Worm (Caenorhabditis elegans) whole organism, L1 larva: ENCODE measurements around the gene nuaf-3.
A peak's percentile ranks its signal among the peaks of the same experiment; 100 is the strongest.

Source experiments
- C16A3.4 ChIP-seq: fragments of 150-350 bp; optimal IDR thresholded peaks from 2 replicates; lab custom pipeline; 2014; ENCODE audit warnings: missing biosample characterization, missing genetic modification characterization
- C34B4.2 ChIP-seq: sonication (generic microtip); optimal IDR thresholded peaks from 2 replicates; lab custom pipeline; 2017; ENCODE audit warnings: mild to moderate bottlenecking, missing genetic modification characterization, missing compliant biosample characterization
- Y116A8C.19 ChIP-seq: sonication (generic microtip); optimal IDR thresholded peaks from 2 replicates; lab custom pipeline; 2016; ENCODE audit warnings: missing compliant biosample characterization, missing genetic modification characterization, borderline replicate concordance
- alr-1 ChIP-seq: fragments of 200-800 bp; sonication (Bioruptor generic); optimal IDR thresholded peaks from 2 replicates; lab custom pipeline; 2018; ENCODE audit warnings: borderline replicate concordance, mild to moderate bottlenecking, missing genetic modification characterization, missing compliant biosample characterization
- aly-2 ChIP-seq: fragments of 150-350 bp; optimal IDR thresholded peaks from 2 replicates; lab custom pipeline; 2014; ENCODE audit warnings: missing biosample characterization, missing genetic modification characterization
- ama-1 ChIP-seq: fragments of 150-350 bp; optimal IDR thresholded peaks from 2 replicates; lab custom pipeline; 2014
- ceh-63 ChIP-seq: fragments of 200-800 bp; sonication (Bioruptor generic); optimal IDR thresholded peaks from 2 replicates; lab custom pipeline; 2018; ENCODE audit warnings: mild to moderate bottlenecking, missing genetic modification characterization, missing compliant biosample characterization
- ceh-88 ChIP-seq: fragments of 200-800 bp; sonication (Bioruptor generic); IDR thresholded peaks from 2 replicates; pipeline ENCODE4 v1.3.6; 2022; ENCODE audit warnings: missing genetic modification characterization, missing compliant biosample characterization
- ceh-90 ChIP-seq: sonication (generic microtip); optimal IDR thresholded peaks from 2 replicates; lab custom pipeline; 2016; ENCODE audit warnings: missing genetic modification characterization, missing compliant biosample characterization
- dpl-1 ChIP-seq, 3 experiments: fragments of 150-350 bp in 2 of 3; sonication (generic microtip) in 1 of 3; optimal IDR thresholded peaks; 2 replicates each; lab custom pipeline; 2014 to 2017; ENCODE audit warnings: missing biosample characterization in 3 of 3, missing genetic modification characterization in 3 of 3, missing genetic modification reagents in 3 of 3
- dsc-1 ChIP-seq: sonication (generic microtip); optimal IDR thresholded peaks from 2 replicates; lab custom pipeline; 2016; ENCODE audit warnings: mild to moderate bottlenecking, missing genetic modification characterization, missing compliant biosample characterization
- efl-1 ChIP-seq, 4 experiments: fragments of 150-350 bp; optimal IDR thresholded peaks in 3 of 4; peaks in 1 of 4; 1 replicate in 1 of 4; 2 replicates in 3 of 4; lab custom pipeline; 2014; ENCODE audit warnings: missing biosample characterization in 2 of 4, missing genetic modification characterization in 2 of 4, missing genetic modification reagents in 2 of 4
- efl-3 ChIP-seq: fragments of 200-800 bp; sonication (Bioruptor generic); optimal IDR thresholded peaks from 2 replicates; lab custom pipeline; 2018; ENCODE audit warnings: mild to moderate bottlenecking, missing genetic modification characterization, missing compliant biosample characterization
- egl-27 ChIP-seq, 2 experiments: fragments of 150-350 bp in 1 of 2; sonication (generic microtip); optimal IDR thresholded peaks; 3 replicates each; lab custom pipeline; 2017 to 2018; ENCODE audit warnings: missing biosample characterization in 2 of 2, missing genetic modification characterization in 2 of 2, missing genetic modification reagents in 2 of 2
- ets-5 ChIP-seq: fragments of 200-800 bp; sonication (Bioruptor generic); IDR thresholded peaks from 2 replicates; pipeline ENCODE4 v1.3.6; 2022; ENCODE audit warnings: missing genetic modification characterization, missing compliant biosample characterization
- fkh-4 ChIP-seq: sonication (generic microtip); optimal IDR thresholded peaks from 2 replicates; lab custom pipeline; 2016; ENCODE audit warnings: missing compliant biosample characterization, missing genetic modification characterization, borderline replicate concordance
- fkh-8 ChIP-seq: sonication (generic microtip); optimal IDR thresholded peaks from 2 replicates; lab custom pipeline; 2016; ENCODE audit warnings: mild to moderate bottlenecking, missing genetic modification characterization, missing compliant biosample characterization
- hlh-17 ChIP-seq: fragments of 200-800 bp; sonication (Bioruptor generic); optimal IDR thresholded peaks from 2 replicates; lab custom pipeline; 2018; ENCODE audit warnings: missing genetic modification characterization, mild to moderate bottlenecking, missing compliant biosample characterization, moderate library complexity, borderline replicate concordance
- hlh-4 ChIP-seq: sonication (generic microtip); optimal IDR thresholded peaks from 2 replicates; lab custom pipeline; 2016; ENCODE audit warnings: mild to moderate bottlenecking, missing genetic modification characterization, missing compliant biosample characterization
- lin-13 ChIP-seq: fragments of 150-350 bp; optimal IDR thresholded peaks from 2 replicates; lab custom pipeline; 2014; ENCODE audit warnings: missing biosample characterization, missing genetic modification reagents, missing genetic modification characterization
- lin-15B ChIP-seq: fragments of 150-350 bp; sonication (generic microtip); optimal IDR thresholded peaks from 3 replicates; lab custom pipeline; 2014; ENCODE audit warnings: missing biosample characterization, missing genetic modification characterization
- lin-35 ChIP-seq, 2 experiments: fragments of 150-350 bp; optimal IDR thresholded peaks; 2 replicates each; lab custom pipeline; 2014; ENCODE audit warnings: missing biosample characterization in 2 of 2, missing genetic modification characterization in 2 of 2, missing genetic modification reagents in 2 of 2
- lir-3 ChIP-seq: sonication (generic microtip); optimal IDR thresholded peaks from 2 replicates; lab custom pipeline; 2016; ENCODE audit warnings: mild to moderate bottlenecking, missing genetic modification characterization, moderate library complexity, missing compliant biosample characterization; ENCODE audit not compliant: poor library complexity
- mef-2 ChIP-seq: fragments of 150-350 bp; optimal IDR thresholded peaks from 2 replicates; lab custom pipeline; 2014; ENCODE audit warnings: missing biosample characterization, missing genetic modification characterization
- mep-1 ChIP-seq: fragments of 150-350 bp; optimal IDR thresholded peaks from 2 replicates; lab custom pipeline; 2014; ENCODE audit warnings: missing biosample characterization, missing genetic modification characterization
- nhr-11 ChIP-seq: fragments of 150-350 bp; optimal IDR thresholded peaks from 2 replicates; lab custom pipeline; 2014; ENCODE audit warnings: missing biosample characterization, missing genetic modification characterization
- nhr-12 ChIP-seq: sonication (generic microtip); optimal IDR thresholded peaks from 2 replicates; lab custom pipeline; 2017; ENCODE audit warnings: missing biosample characterization, missing genetic modification characterization
- nhr-19 ChIP-seq: fragments of 200-800 bp; sonication (Bioruptor generic); conservative IDR thresholded peaks from 2 replicates; pipeline ENCODE4 v1.3.6; 2022; ENCODE audit warnings: missing genetic modification characterization, missing compliant biosample characterization
- nhr-47 ChIP-seq: sonication (generic microtip); optimal IDR thresholded peaks from 2 replicates; lab custom pipeline; 2016; ENCODE audit warnings: mild to moderate bottlenecking, missing genetic modification characterization, moderate library complexity, missing compliant biosample characterization
- nhr-71 ChIP-seq: sonication (generic microtip); optimal IDR thresholded peaks from 2 replicates; lab custom pipeline; 2016; ENCODE audit warnings: mild to moderate bottlenecking, missing genetic modification characterization, moderate library complexity, missing compliant biosample characterization
- nhr-76 ChIP-seq: sonication (generic microtip); optimal IDR thresholded peaks from 2 replicates; lab custom pipeline; 2017; ENCODE audit warnings: missing biosample characterization, missing genetic modification characterization
- nhr-84 ChIP-seq: sonication (generic microtip); optimal IDR thresholded peaks from 2 replicates; lab custom pipeline; 2017; ENCODE audit warnings: missing biosample characterization, missing genetic modification characterization
- nhr-85 ChIP-seq: sonication (generic microtip); peaks from one replicate; lab custom pipeline; 2016; ENCODE audit warnings: missing genetic modification characterization, inconsistent platforms, missing compliant biosample characterization
- pag-3 ChIP-seq: sonication (generic microtip); optimal IDR thresholded peaks from 2 replicates; lab custom pipeline; 2017; ENCODE audit warnings: missing genetic modification characterization, mild to moderate bottlenecking, missing compliant biosample characterization, antibody characterized with exemption, borderline replicate concordance; ENCODE audit not compliant: insufficient read depth
- pax-3 ChIP-seq: fragments of 200-800 bp; sonication (Bioruptor generic); optimal IDR thresholded peaks from 2 replicates; lab custom pipeline; 2018; ENCODE audit warnings: mild to moderate bottlenecking, missing genetic modification characterization, moderate library complexity, missing compliant biosample characterization
- pqm-1 ChIP-seq: sonication (generic microtip); optimal IDR thresholded peaks from 3 replicates; lab custom pipeline; 2017; ENCODE audit warnings: missing biosample characterization, missing genetic modification characterization
- rnt-1 ChIP-seq: sonication (generic microtip); optimal IDR thresholded peaks from 2 replicates; lab custom pipeline; 2016; ENCODE audit warnings: mild to moderate bottlenecking, missing genetic modification characterization, moderate library complexity, missing compliant biosample characterization
- skn-1 ChIP-seq: fragments of 150-350 bp; optimal IDR thresholded peaks from 2 replicates; lab custom pipeline; 2014; ENCODE audit warnings: missing biosample characterization, missing genetic modification characterization
- snpc-4 ChIP-seq: fragments of 150-350 bp; optimal IDR thresholded peaks from 2 replicates; lab custom pipeline; 2014; ENCODE audit warnings: missing biosample characterization, missing genetic modification characterization
- snu-23 ChIP-seq: sonication (generic microtip); optimal IDR thresholded peaks from 2 replicates; lab custom pipeline; 2016; ENCODE audit warnings: missing genetic modification characterization, missing compliant biosample characterization
- sox-4 ChIP-seq: sonication (generic microtip); optimal IDR thresholded peaks from 2 replicates; lab custom pipeline; 2016; ENCODE audit warnings: missing genetic modification characterization, missing compliant biosample characterization
- sptf-1 ChIP-seq: fragments of 150-350 bp; optimal IDR thresholded peaks from 2 replicates; lab custom pipeline; 2014; ENCODE audit warnings: missing biosample characterization, missing genetic modification characterization
- swsn-7 ChIP-seq: sonication (generic microtip); optimal IDR thresholded peaks from 2 replicates; lab custom pipeline; 2016; ENCODE audit warnings: missing genetic modification characterization, missing compliant biosample characterization
- tlp-1 ChIP-seq: fragments of 150-350 bp; optimal IDR thresholded peaks from 2 replicates; lab custom pipeline; 2014; ENCODE audit warnings: missing biosample characterization, missing genetic modification characterization
- unc-130 ChIP-seq: fragments of 150-350 bp; optimal IDR thresholded peaks from 2 replicates; lab custom pipeline; 2017; ENCODE audit warnings: missing biosample characterization, missing genetic modification characterization, inconsistent platforms
- unc-62 ChIP-seq: fragments of 150-350 bp; optimal IDR thresholded peaks from 2 replicates; lab custom pipeline; 2014; ENCODE audit warnings: missing biosample characterization, missing genetic modification reagents, missing genetic modification characterization
- unc-86 ChIP-seq: sonication (generic microtip); optimal IDR thresholded peaks from 2 replicates; lab custom pipeline; 2016; ENCODE audit warnings: missing genetic modification characterization, missing compliant biosample characterization
- vab-15 ChIP-seq: sonication (generic microtip); optimal IDR thresholded peaks from 2 replicates; lab custom pipeline; 2017; ENCODE audit warnings: missing genotype, mild to moderate bottlenecking, missing genetic modification characterization, missing compliant biosample characterization
- zag-1 ChIP-seq: fragments of 150-350 bp; optimal IDR thresholded peaks from 2 replicates; lab custom pipeline; 2014; ENCODE audit warnings: missing biosample characterization, missing genetic modification characterization
- zip-4 ChIP-seq: fragments of 200-800 bp; sonication (Bioruptor generic); optimal IDR thresholded peaks from 2 replicates; lab custom pipeline; 2018; ENCODE audit warnings: mild to moderate bottlenecking, missing genetic modification characterization, moderate library complexity, missing compliant biosample characterization
- ztf-4 ChIP-seq: fragments of 150-350 bp; optimal IDR thresholded peaks from 2 replicates; lab custom pipeline; 2014; ENCODE audit warnings: missing biosample characterization, missing genetic modification characterization

Gene nuaf-3

ce11 chrIV:11149454-11150163 lies 34.5 kb upstream of the nuaf-3 start, which contains the start of the genes F01G4.6 and pfd-1 (continued):
- TF ChIP-seq hlh-17 (no peak), dpl-1 (GFP tag; optimal IDR thresholded peaks at IDR 0.05; lab: Kevin White, UChicago) (peak; percentile 83 to 86 (median 86)), nhr-76 (tag; lab: Kevin White, UChicago) (no peak), hlh-4 (tag; lab: Kevin White, UChicago) (no peak), ceh-88 (GFP tag; lab: Robert Waterston, UW) (peak; percentile 91), nhr-19 (GFP tag; lab: Robert Waterston, UW) (peak; percentile 100), lin-35 (GFP tag; optimal IDR thresholded peaks at IDR 0.05; lab: Kevin White, UChicago) (peak; percentile 87 to 91), snpc-4 (peak; percentile 80), aly-2 (tag; lab: Kevin White, UChicago) (peak; percentile 86), zag-1 (tag; lab: Kevin White, UChicago) (peak; percentile 97), rnt-1 (tag; lab: Kevin White, UChicago) (peak; percentile 93), nhr-84 (tag; lab: Kevin White, UChicago) (no peak), egl-27 (tag; optimal IDR thresholded peaks at IDR 0.05; lab: Kevin White, UChicago) (no peak), ztf-4 (tag; lab: Kevin White, UChicago) (peak; percentile 89), ceh-63 (GFP tag; lab: Kevin White, UChicago) (no peak), sox-4 (peak; percentile 68), tlp-1 (tag; lab: Kevin White, UChicago) (no peak), skn-1 (tag; lab: Kevin White, UChicago) (peak; percentile 88), nhr-71 (tag; lab: Kevin White, UChicago) (peak; percentile 97), ama-1 (peak; percentile 46), nhr-85 (tag; lab: Kevin White, UChicago) (peak; percentile 96), ets-5 (GFP tag; lab: Robert Waterston, UW) (no peak), sptf-1 (tag; lab: Kevin White, UChicago) (no peak), swsn-7 (tag; lab: Kevin White, UChicago) (peak; percentile 95), efl-1 (optimal IDR thresholded peaks at IDR 0.05; lab: Kevin White, UChicago) (peak; percentile 89 to 92), efl-1 (GFP tag; optimal IDR thresholded peaks at IDR 0.05 in 1 of 2; lab: Kevin White, UChicago) (peak; percentile 81 to 98), vab-15 (peak; percentile 83), dsc-1 (tag; lab: Kevin White, UChicago) (peak; percentile 98), Y116A8C.19 (no peak), lin-15B (tag; lab: Kevin White, UChicago) (peak; percentile 86), pag-3 (peak; percentile 71), nhr-47 (tag; lab: Kevin White, UChicago) (peak; percentile 96), unc-86 (peak; percentile 86), unc-62 (no peak), fkh-4 (tag; lab: Kevin White, UChicago) (peak; percentile 64), pax-3 (tag; lab: Kevin White, UChicago) (peak; percentile 91), fkh-8 (peak; percentile 95), lir-3 (tag; lab: Kevin White, UChicago) (peak; percentile 84), lin-13 (peak; percentile 93), mef-2 (tag; lab: Kevin White, UChicago) (peak; percentile 53), snu-23 (peak; percentile 97), ceh-90 (no peak), efl-3 (GFP tag; lab: Kevin White, UChicago) (no peak), C34B4.2 (tag; lab: Kevin White, UChicago) (peak; percentile 53), nhr-11 (tag; lab: Kevin White, UChicago) (peak; percentile 90), nhr-12 (tag; lab: Kevin White, UChicago) (no peak), mep-1 (tag; lab: Kevin White, UChicago) (peak; percentile 92), pqm-1 (tag; lab: Kevin White, UChicago) (no peak), zip-4 (GFP tag; lab: Kevin White, UChicago) (peak; percentile 83), alr-1 (tag; lab: Kevin White, UChicago) (no peak), unc-130 (tag; lab: Kevin White, UChicago) (peak; percentile 99), C16A3.4 (tag; lab: Kevin White, UChicago) (peak; percentile 95)
